Fruit fly (Drosophila melanogaster) whole organism, embryonic: Measurements from ENCODE around the gene CG42699.

ENCODE experiments used
- Bdp1 ChIP-seq: fragments of 200-800 bp; sonication (Bioruptor generic); optimal IDR thresholded peaks from 3 replicates; lab custom pipeline; 2016; ENCODE audit warnings: missing biosample characterization, missing genetic modification characterization
- Blimp-1 ChIP-seq: fragments of 200-800 bp; sonication (Bioruptor generic); optimal IDR thresholded peaks from 3 replicates; lab custom pipeline; 2018; ENCODE audit warnings: missing biosample characterization, missing genetic modification characterization, mild to moderate bottlenecking, moderate library complexity, missing genetic modification reagents
- CG10431 ChIP-seq: fragments of 200-800 bp; sonication (Bioruptor generic); optimal IDR thresholded peaks from 3 replicates; lab custom pipeline; 2018; ENCODE audit warnings: missing biosample characterization, mild to moderate bottlenecking, missing genetic modification characterization
- CG11456 ChIP-seq: fragments of 200-800 bp; sonication (Bioruptor generic); IDR thresholded peaks from 3 replicates; pipeline ENCODE4 v1.3.6; 2022; ENCODE audit warnings: missing biosample characterization, missing genetic modification characterization
- CG14860 ChIP-seq: fragments of 200-800 bp; sonication (Bioruptor generic); IDR thresholded peaks from 3 replicates; pipeline ENCODE4 v1.3.6; 2022; ENCODE audit warnings: missing biosample characterization, missing genetic modification characterization; ENCODE audit not compliant: partially characterized antibody
- CG17612 ChIP-seq: fragments of 200-800 bp; sonication (Bioruptor generic); IDR thresholded peaks from 2 replicates; pipeline ENCODE4 v1.3.6; 2022; ENCODE audit warnings: missing biosample characterization, missing genetic modification characterization
- CG2199 ChIP-seq: fragments of 200-800 bp; sonication (Bioruptor generic); IDR thresholded peaks from 3 replicates; pipeline ENCODE4 v1.3.6; 2022; ENCODE audit warnings: missing biosample characterization, missing genetic modification characterization
- CG32772 ChIP-seq: fragments of 200-800 bp; sonication (Bioruptor generic); IDR thresholded peaks from 2 replicates; pipeline ENCODE4 v1.3.6; 2022; ENCODE audit warnings: missing biosample characterization, missing genetic modification characterization
- CG3726 ChIP-seq: fragments of 200-800 bp; sonication (Bioruptor generic); IDR thresholded peaks from 3 replicates; pipeline ENCODE4, ENCODE4 v1.3.6; 2022; ENCODE audit warnings: missing biosample characterization, missing genetic modification characterization
- CG4404 ChIP-seq: fragments of 200-800 bp; sonication (Bioruptor generic); IDR thresholded peaks from 2 replicates; pipeline ENCODE4 v1.3.6; 2022; ENCODE audit warnings: missing biosample characterization, missing genetic modification characterization
- CG4707 ChIP-seq: fragments of 200-800 bp; sonication (Bioruptor generic); optimal IDR thresholded peaks from 2 replicates; lab custom pipeline; 2018; ENCODE audit warnings: missing biosample characterization, mild to moderate bottlenecking, missing genetic modification characterization, moderate library complexity
- CG4730 ChIP-seq: fragments of 200-800 bp; sonication (Bioruptor generic); IDR thresholded peaks from 2 replicates; pipeline ENCODE4 v1.3.6; 2022; ENCODE audit warnings: missing biosample characterization, missing genetic modification characterization
- CG6765 ChIP-seq: fragments of 200-800 bp; sonication (Bioruptor generic); optimal IDR thresholded peaks from 3 replicates; lab custom pipeline; 2017; ENCODE audit warnings: missing biosample characterization, mild to moderate bottlenecking, missing genetic modification characterization
- CG6791 ChIP-seq: fragments of 200-800 bp; sonication (Bioruptor generic); IDR thresholded peaks from 3 replicates; pipeline ENCODE4 v1.3.6; 2022; ENCODE audit warnings: missing biosample characterization, missing genetic modification characterization; ENCODE audit not compliant: partially characterized antibody
- CG7357 ChIP-seq: fragments of 200-800 bp; sonication (Bioruptor generic); IDR thresholded peaks from 3 replicates; pipeline ENCODE4 v1.3.6; 2022; ENCODE audit warnings: missing biosample characterization, missing genetic modification characterization
- CG9932 ChIP-seq: fragments of 200-800 bp; sonication (Bioruptor generic); IDR thresholded peaks from 2 replicates; pipeline ENCODE4 v1.3.6; 2022; ENCODE audit warnings: missing biosample characterization, missing genetic modification characterization
- H2.0 ChIP-seq: fragments of 200-800 bp; sonication (Bioruptor generic); IDR thresholded peaks from 2 replicates; pipeline ENCODE4 v1.3.6; 2022; ENCODE audit warnings: missing biosample characterization, missing genetic modification characterization
- Hr78 ChIP-seq, 2 experiments: fragments of 200-800 bp in 1 of 2; fragments of >200 bp in 1 of 2; sonication (Bioruptor generic) in 1 of 2; optimal IDR thresholded peaks; 2 replicates each; lab custom pipeline; 2017 to 2019; ENCODE audit warnings: missing biosample characterization in 2 of 2, missing genetic modification characterization in 2 of 2, mild to moderate bottlenecking in 1 of 2, moderate library complexity in 1 of 2
- MESR4 ChIP-seq: fragments of 200-800 bp; sonication (Bioruptor generic); optimal IDR thresholded peaks from 2 replicates; lab custom pipeline; 2018; ENCODE audit warnings: missing biosample characterization, mild to moderate bottlenecking, missing genetic modification characterization, moderate library complexity
- Myb ChIP-seq: fragments of 200-800 bp; sonication (Bioruptor generic); optimal IDR thresholded peaks from 2 replicates; lab custom pipeline; 2016; ENCODE audit warnings: missing biosample characterization, missing genetic modification characterization
- NFAT ChIP-seq: fragments of 200-800 bp; sonication (Bioruptor generic); IDR thresholded peaks from 2 replicates; pipeline ENCODE4 v1.3.6; 2022; ENCODE audit warnings: missing biosample characterization, missing genetic modification characterization
- Neu2 ChIP-seq: fragments of 200-800 bp; sonication (Bioruptor generic); optimal IDR thresholded peaks from 3 replicates; lab custom pipeline; 2016; ENCODE audit warnings: missing biosample characterization, missing genetic modification characterization, borderline replicate concordance
- Pdp1 ChIP-seq, 2 experiments: fragments of 200-800 bp; sonication (Bioruptor generic); optimal IDR thresholded peaks; 3 replicates each; lab custom pipeline; 2016; ENCODE audit warnings: missing biosample characterization in 2 of 2, missing genetic modification characterization in 2 of 2, mild to moderate bottlenecking in 1 of 2, moderate library complexity in 1 of 2
- Sry-β ChIP-seq: fragments of 200-800 bp; sonication (Bioruptor generic); optimal IDR thresholded peaks from 2 replicates; lab custom pipeline; 2018; ENCODE audit warnings: missing biosample characterization, mild to moderate bottlenecking, missing genetic modification characterization, moderate library complexity
- ab ChIP-seq: fragments of 200-800 bp; sonication (Bioruptor generic); optimal IDR thresholded peaks from 2 replicates; lab custom pipeline; 2016; ENCODE audit warnings: missing biosample characterization, missing genetic modification characterization
- al ChIP-seq: fragments of 200-800 bp; sonication (Bioruptor generic); IDR thresholded peaks from 2 replicates; pipeline ENCODE4 v1.3.6; 2022; ENCODE audit warnings: missing biosample characterization, missing genetic modification characterization
- amos ChIP-seq: fragments of 200-800 bp; sonication (Bioruptor generic); IDR thresholded peaks from 2 replicates; pipeline ENCODE4 v1.3.6; 2022; ENCODE audit warnings: missing biosample characterization, missing genetic modification characterization; ENCODE audit not compliant: partially characterized antibody
- bigmax ChIP-seq: fragments of 200-800 bp; sonication (Bioruptor generic); optimal IDR thresholded peaks from 2 replicates; lab custom pipeline; 2018; ENCODE audit warnings: missing biosample characterization, mild to moderate bottlenecking, missing genetic modification characterization
- caup ChIP-seq: fragments of 200-800 bp; sonication (Bioruptor generic); optimal IDR thresholded peaks from 3 replicates; lab custom pipeline; 2017; ENCODE audit warnings: missing biosample characterization, mild to moderate bottlenecking, missing genetic modification characterization, moderate library complexity; ENCODE audit not compliant: severe bottlenecking
- chinmo ChIP-seq: fragments of 200-800 bp; sonication (Bioruptor generic); IDR thresholded peaks from 4 replicates; pipeline ENCODE4 v1.3.6; 2022; ENCODE audit warnings: missing biosample characterization, missing genetic modification characterization; ENCODE audit not compliant: partially characterized antibody
- croc ChIP-seq: fragments of 200-800 bp; sonication (Bioruptor generic); conservative IDR thresholded peaks from 3 replicates; pipeline ENCODE4 v1.3.6; 2022; ENCODE audit warnings: missing biosample characterization, missing genetic modification characterization
- crol ChIP-seq: fragments of 200-800 bp; sonication (Bioruptor generic); IDR thresholded peaks from 2 replicates; pipeline ENCODE4 v1.3.6; 2022; ENCODE audit warnings: missing biosample characterization, missing genetic modification characterization
- esg ChIP-seq: fragments of 200-800 bp; sonication (Bioruptor generic); conservative IDR thresholded peaks from 2 replicates; pipeline ENCODE4 v1.3.6; 2022; ENCODE audit warnings: missing biosample characterization, missing genetic modification characterization
- fu2 ChIP-seq: fragments of 200-800 bp; sonication (Bioruptor generic); optimal IDR thresholded peaks from 2 replicates; lab custom pipeline; 2016; ENCODE audit warnings: missing biosample characterization, missing genetic modification characterization
- kay ChIP-seq: fragments of 200-800 bp; sonication (Bioruptor generic); optimal IDR thresholded peaks from 2 replicates; lab custom pipeline; 2016; ENCODE audit warnings: missing biosample characterization, missing genetic modification characterization
- lab ChIP-seq: fragments of 200-800 bp; sonication (Bioruptor generic); optimal IDR thresholded peaks from 3 replicates; lab custom pipeline; 2017; ENCODE audit warnings: missing biosample characterization, missing genetic modification characterization, mild to moderate bottlenecking, moderate library complexity, missing genetic modification reagents
- otp ChIP-seq: fragments of 200-800 bp; sonication (Bioruptor generic); IDR thresholded peaks from 3 replicates; pipeline ENCODE4, ENCODE4 v1.3.6; 2022; ENCODE audit warnings: missing biosample characterization, missing genetic modification characterization
- pita ChIP-seq: fragments of 200-800 bp; sonication (Bioruptor generic); optimal IDR thresholded peaks from 2 replicates; lab custom pipeline; 2017; ENCODE audit warnings: missing biosample characterization, mild to moderate bottlenecking, missing genetic modification characterization
- repo ChIP-seq: fragments of 200-800 bp; sonication (Bioruptor generic); optimal IDR thresholded peaks from 2 replicates; lab custom pipeline; 2016; ENCODE audit warnings: missing biosample characterization, missing genetic modification characterization
- sisA ChIP-seq: fragments of 200-800 bp; sonication (Bioruptor generic); IDR thresholded peaks from 2 replicates; pipeline ENCODE4 v1.3.6; 2022; ENCODE audit warnings: missing biosample characterization, missing genetic modification characterization
- sob ChIP-seq: fragments of 200-800 bp; sonication (Bioruptor generic); IDR thresholded peaks from 2 replicates; pipeline ENCODE4 v1.3.6; 2022; ENCODE audit warnings: missing biosample characterization, missing genetic modification characterization
- sr ChIP-seq: fragments of 200-800 bp; sonication (Bioruptor generic); IDR thresholded peaks from 3 replicates; pipeline ENCODE4 v1.3.6; 2022; ENCODE audit warnings: missing biosample characterization, missing genetic modification characterization
- stc ChIP-seq: fragments of 200-800 bp; sonication (Bioruptor generic); IDR thresholded peaks from 2 replicates; pipeline ENCODE4 v1.3.6; 2022; ENCODE audit warnings: missing biosample characterization, missing genetic modification characterization
- trem ChIP-seq: fragments of 200-800 bp; optimal IDR thresholded peaks from 3 replicates; lab custom pipeline; 2019; ENCODE audit warnings: missing biosample characterization, mild to moderate bottlenecking, missing genetic modification characterization, moderate library complexity
- z ChIP-seq: fragments of 200-800 bp; sonication (Bioruptor generic); IDR thresholded peaks from 3 replicates; pipeline ENCODE4 v1.3.6; 2022; ENCODE audit warnings: missing biosample characterization, missing genetic modification characterization

The CG42699 gene

dm6 chrX:5754837-5755828 lies 9.2 kb upstream of the CG42699 start, which contains the start of the genes lin-52 and CG15771 (continued):
- TF ChIP-seq H2.0 (GFP tag; lab: Robert Waterston, UW) (peak; percentile 87), sisA (GFP tag; lab: Robert Waterston, UW) (peak; percentile 97), pita (GFP tag; lab: Kevin White, UChicago) (no peak), ab (peak; percentile 85), CG9932 (GFP tag; lab: Robert Waterston, UW) (peak; percentile 96), repo (GFP tag; lab: Kevin White, UChicago) (no peak), croc (GFP tag; lab: Robert Waterston, UW) (peak; percentile 93), CG11456 (GFP tag; lab: Robert Waterston, UW) (peak; percentile 93), Bdp1 (GFP tag; lab: Kevin White, UChicago) (peak; percentile 55), CG17612 (GFP tag; lab: Robert Waterston, UW) (peak; percentile 76)

- TF ChIP-seq al (no peak), CG10431 (GFP tag; lab: Kevin White, UChicago) (peak; percentile 90), Hr78 (GFP tag; optimal IDR thresholded peaks at IDR 0.05; lab: Kevin White, UChicago) (peak in 1 of 2 experiments; percentile 81), NFAT (peak; percentile 71; the same call in 1 of the 2 replicates), stc (GFP tag; lab: Robert Waterston, UW) (0 out of 2 replicates have a peak, but pooled peaks have one; percentile 9), bigmax (GFP tag; lab: Kevin White, UChicago) (no peak), crol (GFP tag; lab: Robert Waterston, UW) (peak; percentile 92), Neu2 (GFP tag; lab: Kevin White, UChicago) (no peak), kay (GFP tag; lab: Kevin White, UChicago) (no peak), caup (no peak), trem (tag; lab: Kevin White, UChicago) (no peak), CG4404 (GFP tag; lab: Robert Waterston, UW) (no peak), CG32772 (GFP tag; lab: Robert Waterston, UW) (peak; percentile 50; the same call in 1 of the 2 replicates), CG2199 (peak; percentile 79; the same call in 1 of the 3 replicates), z (GFP tag; lab: Robert Waterston, UW) (0 out of 3 replicates have a peak, but pooled peaks have one; percentile 20), lab (GFP tag; lab: Kevin White, UChicago) (no peak), chinmo (0 out of 4 replicates have a peak, but pooled peaks have one; percentile 16), MESR4 (no peak), Blimp-1 (GFP tag; lab: Kevin White, UChicago) (peak; percentile 85), CG6791 (GFP tag; lab: Robert Waterston, UW) (0 out of 3 replicates have a peak, but pooled peaks have one; percentile 24), Pdp1 (GFP tag; optimal IDR thresholded peaks at IDR 0.05; lab: Kevin White, UChicago) (peak in 1 of 2 experiments; percentile 84)
Measured at dm6 chrX:5756146-5756545, 8.2 kb upstream of the CG42699 start.

- TF ChIP-seq Myb (GFP tag; lab: Kevin White, UChicago) (no peak), CG4730 (no peak), lab (GFP tag; lab: Kevin White, UChicago) (no peak), CG14860 (GFP tag; lab: Robert Waterston, UW) (no peak), CG6765 (no peak), amos (peak; percentile 20; the same call in 1 of the 2 replicates), Neu2 (GFP tag; lab: Kevin White, UChicago) (no peak), CG3726 (GFP tag; lab: Robert Waterston, UW) (no peak), esg (GFP tag; lab: Robert Waterston, UW) (no peak), CG4707 (GFP tag; lab: Kevin White, UChicago) (no peak), otp (GFP tag; lab: Robert Waterston, UW) (no peak), sr (GFP tag; lab: Robert Waterston, UW) (no peak), Sry-β (no peak), sob (no peak), fu2 (no peak), CG7357 (GFP tag; lab: Robert Waterston, UW) (no peak)
Measured at dm6 chrX:5763443-5764000, 831 bp upstream of the CG42699 start.
